Fruit fly (Drosophila melanogaster): ENCODE data around the gene CG4477.
A peak's percentile ranks its signal among the peaks of the same experiment; 100 is the strongest.

The CG4477 gene

dm6 chr3L:9236548-9236947 lies 13.5 kb upstream of the CG4477 start, which contains the start of gene CG4483:
CG4483 (minus strand) TSS chr3L:9236648.
- no peak for TF ChIP-seq ey (GFP tag; optimal IDR thresholded peaks at IDR 0.05)
- TF ChIP-seq lola (GFP tag; optimal IDR thresholded peaks at IDR 0.05) = no peak
- TF ChIP-seq rgr (GFP tag; optimal IDR thresholded peaks at IDR 0.05) = no peak
- TF ChIP-seq GATAd (GFP tag; optimal IDR thresholded peaks at IDR 0.05) = no peak
- TF ChIP-seq Dfd (GFP tag; optimal IDR thresholded peaks at IDR 0.05) = no peak
- no peak for TF ChIP-seq br (GFP tag; optimal IDR thresholded peaks at IDR 0.05)
- TF ChIP-seq Jra (GFP tag; optimal IDR thresholded peaks at IDR 0.05) = no peak
- TF ChIP-seq woc (GFP tag; optimal IDR thresholded peaks at IDR 0.05) = no peak
- TF ChIP-seq Hr83 (GFP tag; optimal IDR thresholded peaks at IDR 0.05; ENCODE audit: poor library complexity, severe bottlenecking) = no peak
- no peak for TF ChIP-seq brk (GFP tag; optimal IDR thresholded peaks at IDR 0.05)
- no peak for TF ChIP-seq fru (GFP tag; optimal IDR thresholded peaks at IDR 0.05)
- no peak for TF ChIP-seq sv (GFP tag; optimal IDR thresholded peaks at IDR 0.05)
- TF ChIP-seq dl (GFP tag; optimal IDR thresholded peaks at IDR 0.05; ENCODE audit: insufficient read depth in 1 of 2, partially characterized antibody in 2 of 2) = no peak
- no peak for TF ChIP-seq psq (GFP tag; optimal IDR thresholded peaks at IDR 0.05)
- no peak for TF ChIP-seq Mio (GFP tag; optimal IDR thresholded peaks at IDR 0.05)
- TF ChIP-seq HLH106 (tag; optimal IDR thresholded peaks at IDR 0.05) = no peak

- TF ChIP-seq Abd-B (GFP tag; optimal IDR thresholded peaks at IDR 0.05) (no peak), h (GFP tag; optimal IDR thresholded peaks at IDR 0.05) (no peak), dmrt93B (GFP tag; optimal IDR thresholded peaks at IDR 0.05) (no peak), CG32264 (GFP tag; optimal IDR thresholded peaks at IDR 0.05) (no peak), GATAd (GFP tag; optimal IDR thresholded peaks at IDR 0.05) (no peak), Hr83 (GFP tag; optimal IDR thresholded peaks at IDR 0.05; ENCODE audit: poor library complexity, severe bottlenecking) (no peak), Jra (GFP tag; optimal IDR thresholded peaks at IDR 0.05) (no peak), Mio (GFP tag; optimal IDR thresholded peaks at IDR 0.05) (no peak), dl (GFP tag; optimal IDR thresholded peaks at IDR 0.05; ENCODE audit: insufficient read depth in 1 of 2, partially characterized antibody in 2 of 2) (no peak), Dfd (GFP tag; optimal IDR thresholded peaks at IDR 0.05) (no peak), pan (optimal IDR thresholded peaks at IDR 0.05) (no peak), sage (GFP tag; optimal IDR thresholded peaks at IDR 0.05) (no peak), Rel (GFP tag; optimal IDR thresholded peaks at IDR 0.05) (no peak), Rel (tag; optimal IDR thresholded peaks at IDR 0.05) (no peak), tai (GFP tag; optimal IDR thresholded peaks at IDR 0.05) (no peak), dsf (GFP tag; optimal IDR thresholded peaks at IDR 0.05; ENCODE audit: borderline replicate concordance) (no peak), N (GFP tag; optimal IDR thresholded peaks at IDR 0.05) (no peak), jim (GFP tag; optimal IDR thresholded peaks at IDR 0.05) (no peak), OdsH (GFP tag; optimal IDR thresholded peaks at IDR 0.05) (no peak), lola (GFP tag; optimal IDR thresholded peaks at IDR 0.05) (no peak)
Measured at dm6 chr3L:9251678-9252077, 1.7 kb downstream of the CG4477 start, which contains the start of gene GluRIB. GluRIB (plus strand) TSS chr3L:9251978.

- TF ChIP-seq Dif (GFP tag; optimal IDR thresholded peaks at IDR 0.05; ENCODE audit: partially characterized antibody) (no peak), Dfd (GFP tag; optimal IDR thresholded peaks at IDR 0.05) (peak; percentile 52), Myc (optimal IDR thresholded peaks at IDR 0.05) (no peak), dmrt93B (GFP tag; optimal IDR thresholded peaks at IDR 0.05) (no peak), lola (GFP tag; optimal IDR thresholded peaks at IDR 0.05) (no peak), h (GFP tag; optimal IDR thresholded peaks at IDR 0.05) (no peak), GATAd (GFP tag; optimal IDR thresholded peaks at IDR 0.05) (no peak), woc (GFP tag; optimal IDR thresholded peaks at IDR 0.05) (no peak)
Measured at dm6 chr3L:9255172-9255571, 5.1 kb downstream of the CG4477 start.

dm6 chr3L:9262268-9262667 lies 12.2 kb downstream of the CG4477 start:
- no peak for TF ChIP-seq ey (GFP tag; optimal IDR thresholded peaks at IDR 0.05)
- TF ChIP-seq Dfd (GFP tag; optimal IDR thresholded peaks at IDR 0.05) = peak; percentile 93

dm6 chr3L:9283743-9284142 lies 33.7 kb downstream of the CG4477 start:
- no peak for TF ChIP-seq Jra (GFP tag; optimal IDR thresholded peaks at IDR 0.05)
- TF ChIP-seq Myc (optimal IDR thresholded peaks at IDR 0.05) = no peak
- no peak for TF ChIP-seq Vsx2 (GFP tag; optimal IDR thresholded peaks at IDR 0.05; ENCODE audit: partially characterized antibody)

All from whole organism, wandering third instar larva.